Worm (Caenorhabditis elegans) whole organism, L1 larva: Measurements from ENCODE around the gene Y39C12A.9.

Experiments
- C34B4.2 ChIP-seq: sonication (generic microtip); optimal IDR thresholded peaks from 2 replicates; lab custom pipeline; 2017; ENCODE audit warnings: mild to moderate bottlenecking, missing genetic modification characterization, missing compliant biosample characterization
- nhr-85 ChIP-seq: sonication (generic microtip); peaks from one replicate; lab custom pipeline; 2016; ENCODE audit warnings: missing genetic modification characterization, inconsistent platforms, missing compliant biosample characterization

Y39C12A.9 gene

DNA sequence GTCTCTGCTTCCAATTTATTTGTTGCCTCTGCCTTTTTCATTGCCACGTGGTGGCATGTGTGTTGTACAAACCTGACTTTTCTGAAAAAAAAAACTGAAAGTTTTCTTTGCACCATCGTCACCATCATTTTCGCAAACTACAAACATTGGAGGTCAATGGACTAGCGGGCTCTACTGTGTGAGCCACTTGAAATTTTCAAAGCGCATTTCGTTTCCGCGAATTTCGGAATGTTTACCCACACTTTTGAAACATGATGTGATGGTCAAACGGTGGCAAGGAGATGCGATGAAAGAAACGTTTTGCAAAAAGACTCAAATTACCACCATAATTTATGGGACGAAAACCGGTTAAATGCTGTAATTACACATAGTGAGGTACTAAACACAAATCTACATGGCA is 51.1 kb downstream of the Y39C12A.9 start:
- TF ChIP-seq nhr-85 (tag; lab: Kevin White, UChicago) (peak; percentile 60), C34B4.2 (tag; lab: Kevin White, UChicago) (no peak)
- TF ChIP-seq, all 84 proteins: peak for 1
